Worm (Caenorhabditis elegans): Measurements from ENCODE around the gene srsx-14.

The srsx-14 gene

ce11 chrIV:5658225-5658624, 31.3 kb upstream of the srsx-14 start:
- TF ChIP-seq nhr-76 (tag; optimal IDR thresholded peaks at IDR 0.05) (no peak), ces-1 (GFP tag; optimal IDR thresholded peaks at IDR 0.05) (peak; percentile 19)

- TF ChIP-seq blmp-1 (tag; optimal IDR thresholded peaks at IDR 0.05) (peak; percentile 10), mab-5 (tag; optimal IDR thresholded peaks at IDR 0.05) (no peak), ceh-83 (GFP tag; optimal IDR thresholded peaks at IDR 0.05) (no peak), hlh-1 (tag; optimal IDR thresholded peaks at IDR 0.05) (no peak), drap-1 (GFP tag; optimal IDR thresholded peaks at IDR 0.05) (no peak), ztf-11 (tag; optimal IDR thresholded peaks at IDR 0.05) (no peak), snpc-4 (tag; optimal IDR thresholded peaks at IDR 0.05) (no peak), mls-2 (tag; optimal IDR thresholded peaks at IDR 0.05) (no peak), nhr-237 (tag; optimal IDR thresholded peaks at IDR 0.05) (peak; percentile 85), lin-32 (GFP tag; optimal IDR thresholded peaks at IDR 0.05) (no peak), elt-1 (tag; optimal IDR thresholded peaks at IDR 0.05; ENCODE audit: borderline replicate concordance, insufficient read depth) (peak; percentile 27), unc-62 (GFP tag; optimal IDR thresholded peaks at IDR 0.05) (peak; percentile 49), tbx-8 (GFP tag; optimal IDR thresholded peaks at IDR 0.05) (no peak), lin-13 (tag; optimal IDR thresholded peaks at IDR 0.05) (no peak), lsy-2 (tag; optimal IDR thresholded peaks at IDR 0.05) (no peak), ces-1 (GFP tag; optimal IDR thresholded peaks at IDR 0.05) (no peak), M03D4.4 (tag; optimal IDR thresholded peaks at IDR 0.05) (no peak), sem-2 (GFP tag; optimal IDR thresholded peaks at IDR 0.05) (no peak), ham-2 (GFP tag; optimal IDR thresholded peaks at IDR 0.05) (peak; percentile 73), pha-4 (tag; optimal IDR thresholded peaks at IDR 0.05) (peak; percentile 50), cnd-1 (tag; optimal IDR thresholded peaks at IDR 0.05) (no peak), unc-120 (tag; optimal IDR thresholded peaks at IDR 0.05; ENCODE audit: poor library complexity, severe bottlenecking) (peak; percentile 41)
Measured at ce11 chrIV:5657126-5657666, 30.2 kb upstream of the srsx-14 start.

ce11 chrIV:5655966-5656389, 29.0 kb upstream of the srsx-14 start:
- no peak for TF ChIP-seq ceh-39 (tag; optimal IDR thresholded peaks at IDR 0.05)
- TF ChIP-seq mab-5 (tag; optimal IDR thresholded peaks at IDR 0.05) = no peak
- peak; percentile 16 for TF ChIP-seq elt-3 (tag; optimal IDR thresholded peaks at IDR 0.05)
- TF ChIP-seq sptf-1 (tag; optimal IDR thresholded peaks at IDR 0.05) = no peak
- no peak for TF ChIP-seq mep-1 (tag; optimal IDR thresholded peaks at IDR 0.05)
- TF ChIP-seq nhr-2 (tag; optimal IDR thresholded peaks at IDR 0.05) = no peak
- TF ChIP-seq lsy-2 (tag; optimal IDR thresholded peaks at IDR 0.05) = no peak
- TF ChIP-seq unc-39 (tag; optimal IDR thresholded peaks at IDR 0.05) = no peak
- peak; percentile 86 for TF ChIP-seq nhr-237 (tag; optimal IDR thresholded peaks at IDR 0.05)
- TF ChIP-seq pha-4 (tag; optimal IDR thresholded peaks at IDR 0.05) = no peak
- TF ChIP-seq unc-62 (GFP tag; optimal IDR thresholded peaks at IDR 0.05) = peak; percentile 47
- TF ChIP-seq nhr-28 (tag; optimal IDR thresholded peaks at IDR 0.05) = peak; percentile 67
- no peak for TF ChIP-seq cnd-1 (tag; optimal IDR thresholded peaks at IDR 0.05)
- TF ChIP-seq unc-120 (tag; optimal IDR thresholded peaks at IDR 0.05; ENCODE audit: poor library complexity, severe bottlenecking) = no peak
- no peak for TF ChIP-seq mls-2 (tag; optimal IDR thresholded peaks at IDR 0.05)
- TF ChIP-seq ceh-83 (GFP tag; optimal IDR thresholded peaks at IDR 0.05) = no peak

ce11 chrIV:5654693-5655092, 27.7 kb upstream of the srsx-14 start:
- TF ChIP-seq M03D4.4 (tag; optimal IDR thresholded peaks at IDR 0.05) (no peak), snpc-4 (tag; optimal IDR thresholded peaks at IDR 0.05) (no peak), ceh-83 (GFP tag; optimal IDR thresholded peaks at IDR 0.05) (no peak), sptf-1 (tag; optimal IDR thresholded peaks at IDR 0.05) (no peak), nhr-12 (tag; optimal IDR thresholded peaks at IDR 0.05) (no peak), mls-2 (tag; optimal IDR thresholded peaks at IDR 0.05) (no peak), elt-3 (tag; optimal IDR thresholded peaks at IDR 0.05) (no peak)

ce11 chrIV:5654203-5654602, 27.2 kb upstream of the srsx-14 start:
- TF ChIP-seq lin-13 (tag; optimal IDR thresholded peaks at IDR 0.05) = no peak
- TF ChIP-seq nhr-28 (tag; optimal IDR thresholded peaks at IDR 0.05) = no peak
- no peak for TF ChIP-seq bed-3 (GFP tag; optimal IDR thresholded peaks at IDR 0.05)
- TF ChIP-seq blmp-1 (tag; optimal IDR thresholded peaks at IDR 0.05) = no peak
- TF ChIP-seq pha-4 (tag; optimal IDR thresholded peaks at IDR 0.05) = no peak
- TF ChIP-seq unc-120 (tag; optimal IDR thresholded peaks at IDR 0.05; ENCODE audit: poor library complexity, severe bottlenecking) = no peak
- TF ChIP-seq mab-5 (tag; optimal IDR thresholded peaks at IDR 0.05) = no peak
- no peak for TF ChIP-seq ztf-11 (tag; optimal IDR thresholded peaks at IDR 0.05)
- no peak for TF ChIP-seq mep-1 (tag; optimal IDR thresholded peaks at IDR 0.05)
- no peak for TF ChIP-seq nhr-76 (tag; optimal IDR thresholded peaks at IDR 0.05)
- TF ChIP-seq ham-2 (GFP tag; optimal IDR thresholded peaks at IDR 0.05) = no peak
- TF ChIP-seq nhr-2 (tag; optimal IDR thresholded peaks at IDR 0.05) = no peak
- no peak for TF ChIP-seq drap-1 (GFP tag; optimal IDR thresholded peaks at IDR 0.05)
- no peak for TF ChIP-seq sptf-1 (tag; optimal IDR thresholded peaks at IDR 0.05)
- no peak for TF ChIP-seq ceh-39 (tag; optimal IDR thresholded peaks at IDR 0.05)
- no peak for TF ChIP-seq lsy-2 (tag; optimal IDR thresholded peaks at IDR 0.05)
- TF ChIP-seq sem-2 (GFP tag; optimal IDR thresholded peaks at IDR 0.05) = no peak
- no peak for TF ChIP-seq unc-62 (GFP tag; optimal IDR thresholded peaks at IDR 0.05)
- TF ChIP-seq ces-1 (GFP tag; optimal IDR thresholded peaks at IDR 0.05) = no peak
